Fruit fly (Drosophila melanogaster) S2 (cell line): ENCODE data around the gene CG5151.

Experiments
- CG8478 ChIP-seq: fragments of >200 bp; optimal IDR thresholded peaks from 2 replicates; lab custom pipeline; 2018
- CTCF ChIP-seq, 2 experiments: fragments of >200 bp; optimal IDR thresholded peaks; 2 replicates each; lab custom pipeline; 2018

DNA sequence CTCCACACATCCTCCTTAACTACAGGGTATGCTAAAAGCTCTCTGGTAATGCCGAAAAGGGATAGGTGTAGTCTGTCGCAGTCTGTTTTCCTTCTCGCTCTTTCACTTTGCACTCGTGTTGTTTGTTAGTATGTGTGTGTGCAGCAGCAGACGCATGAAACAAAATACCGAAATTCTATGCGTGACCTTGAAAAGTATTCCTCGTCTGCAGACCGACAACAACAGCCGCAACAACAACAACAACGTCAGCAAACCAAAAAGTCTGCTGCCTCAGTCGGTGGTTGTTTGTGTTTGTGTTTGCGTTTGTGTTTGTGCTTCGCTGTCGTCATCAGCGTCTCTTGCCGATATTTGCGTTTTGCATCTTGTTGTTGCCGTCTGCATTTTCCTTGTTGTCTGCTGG lies 13.9 kb upstream of the CG5151 start:
- TF ChIP-seq CG8478 (lab: Kevin White, UChicago) (no peak), CTCF (optimal IDR thresholded peaks at IDR 0.05; lab: Kevin White, UChicago) (no peak)
